Worm (Caenorhabditis elegans): Measurements from ENCODE around the gene col-116.

DNA sequence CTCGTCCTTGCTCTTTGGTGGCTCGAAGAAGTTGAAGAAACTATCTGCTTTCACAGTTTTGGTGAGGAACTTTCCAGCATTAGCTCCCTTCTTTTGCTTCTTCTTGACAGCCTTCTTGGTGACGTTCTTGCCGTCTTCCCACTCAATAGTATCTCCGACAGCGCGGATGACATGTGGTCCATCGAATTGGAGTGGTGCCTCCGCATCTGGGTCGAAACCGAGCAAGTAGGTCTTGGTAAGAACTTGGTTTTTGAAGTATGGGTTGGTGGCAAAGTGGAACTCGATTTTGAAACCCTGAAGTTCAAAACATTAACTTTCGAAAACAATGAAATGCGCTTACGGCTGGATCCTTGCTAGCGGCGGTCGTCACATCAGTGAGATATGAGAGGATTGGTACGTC is 22.6 kb downstream of the col-116 start:
- TF ChIP-seq ztf-29 (GFP tag; IDR thresholded peaks at IDR 0.05) (no peak), flt-1 (GFP tag; IDR thresholded peaks at IDR 0.05) (no peak), med-1 (GFP tag; optimal IDR thresholded peaks at IDR 0.05; ENCODE audit: insufficient read depth) (no peak), klf-2 (GFP tag; conservative IDR thresholded peaks at IDR 0.05) (no peak), ref-1 (GFP tag; conservative IDR thresholded peaks at IDR 0.05) (no peak), ztf-23 (GFP tag; IDR thresholded peaks at IDR 0.05) (no peak)
